Fruit fly (Drosophila melanogaster) whole organism, adult: ENCODE data around the gene Zcchc7.

Source experiments
- CG1620 ChIP-seq: fragments of 200-800 bp; sonication (Bioruptor generic); optimal IDR thresholded peaks from 2 replicates; lab custom pipeline; 2016; ENCODE audit warnings: missing biosample characterization, missing genetic modification characterization
- CG7045 ChIP-seq: fragments of 200-800 bp; sonication (Bioruptor generic); optimal IDR thresholded peaks from 2 replicates; lab custom pipeline; 2017; ENCODE audit warnings: missing biosample characterization, mild to moderate bottlenecking, missing genetic modification characterization
- CG7101 ChIP-seq: fragments of 200-800 bp; sonication (Bioruptor generic); optimal IDR thresholded peaks from 2 replicates; lab custom pipeline; 2018; ENCODE audit warnings: missing biosample characterization, mild to moderate bottlenecking, missing genetic modification characterization, moderate library complexity
- Crg-1 ChIP-seq: fragments of 200-800 bp; sonication (Bioruptor generic); optimal IDR thresholded peaks from 2 replicates; lab custom pipeline; 2016; ENCODE audit warnings: missing biosample characterization, missing genetic modification characterization
- tj ChIP-seq: fragments of 200-800 bp; sonication (Bioruptor generic); optimal IDR thresholded peaks from 3 replicates; lab custom pipeline; 2017; ENCODE audit warnings: missing biosample characterization, mild to moderate bottlenecking, missing genetic modification characterization, moderate library complexity

- no peak for TF ChIP-seq CG7101
- TF ChIP-seq Crg-1, result no peak
- no peak for TF ChIP-seq CG7045 (GFP tag; lab: Kevin White, UChicago)
- no peak for TF ChIP-seq tj (GFP tag; lab: Kevin White, UChicago)
- no peak for TF ChIP-seq CG1620 (GFP tag; lab: Kevin White, UChicago)
Observed at dm6 chr3L:16842087-16842567, 3.1 kb upstream of the Zcchc7 start, which contains the start of gene TSG101.
